Fruit fly (Drosophila melanogaster) whole organism, embryonic: ENCODE data around the gene Sptz.

Source experiments
- Bgb ChIP-seq: fragments of 200-800 bp; sonication (Bioruptor generic); IDR thresholded peaks from 2 replicates; pipeline ENCODE4 v1.3.6; 2022; ENCODE audit warnings: missing biosample characterization, missing genetic modification characterization; ENCODE audit not compliant: partially characterized antibody
- Bteb2 ChIP-seq: fragments of 200-800 bp; sonication (Bioruptor generic); optimal IDR thresholded peaks from 2 replicates; lab custom pipeline; 2016; ENCODE audit warnings: missing biosample characterization, missing genetic modification characterization
- CG14050 ChIP-seq: fragments of 200-800 bp; sonication (Bioruptor generic); IDR thresholded peaks from 3 replicates; pipeline ENCODE4 v1.3.6; 2022; ENCODE audit warnings: missing biosample characterization, missing genetic modification characterization
- CG17829 ChIP-seq: fragments of 200-800 bp; optimal IDR thresholded peaks from 2 replicates; lab custom pipeline; 2019; ENCODE audit warnings: missing biosample characterization, mild to moderate bottlenecking, missing genetic modification characterization, moderate library complexity
- CG18599 ChIP-seq: fragments of 200-800 bp; sonication (Bioruptor generic); optimal IDR thresholded peaks from 3 replicates; lab custom pipeline; 2017; ENCODE audit warnings: missing biosample characterization, missing genetic modification characterization, mild to moderate bottlenecking, moderate library complexity, missing genetic modification reagents
- CG18619 ChIP-seq: fragments of 200-800 bp; sonication (Bioruptor generic); optimal IDR thresholded peaks from 3 replicates; lab custom pipeline; 2017; ENCODE audit warnings: missing biosample characterization, mild to moderate bottlenecking, missing genetic modification characterization
- CG2202 ChIP-seq: fragments of 200-800 bp; sonication (Bioruptor generic); optimal IDR thresholded peaks from 2 replicates; lab custom pipeline; 2018; ENCODE audit warnings: missing biosample characterization, mild to moderate bottlenecking, missing genetic modification characterization
- CG33557 ChIP-seq: fragments of 200-800 bp; sonication (Bioruptor generic); optimal IDR thresholded peaks from 2 replicates; lab custom pipeline; 2019; ENCODE audit warnings: missing biosample characterization, mild to moderate bottlenecking, missing genetic modification characterization, moderate library complexity
- CG34376 ChIP-seq: fragments of 200-800 bp; sonication (Bioruptor generic); optimal IDR thresholded peaks from 2 replicates; lab custom pipeline; 2018; ENCODE audit warnings: missing biosample characterization, mild to moderate bottlenecking, missing genetic modification characterization
- CG3847 ChIP-seq: fragments of 200-800 bp; sonication (Bioruptor generic); IDR thresholded peaks from 2 replicates; pipeline ENCODE4 v1.3.6; 2022; ENCODE audit warnings: missing biosample characterization, missing genetic modification characterization
- CG4424 ChIP-seq: fragments of 200-800 bp; sonication (Bioruptor generic); optimal IDR thresholded peaks from 3 replicates; lab custom pipeline; 2016; ENCODE audit warnings: missing biosample characterization, missing genetic modification characterization
- CG4854 ChIP-seq: fragments of 200-800 bp; sonication (Bioruptor generic); optimal IDR thresholded peaks from 2 replicates; lab custom pipeline; 2016; ENCODE audit warnings: missing biosample characterization, missing genetic modification characterization, inconsistent platforms
- CG6765 ChIP-seq: fragments of 200-800 bp; sonication (Bioruptor generic); optimal IDR thresholded peaks from 3 replicates; lab custom pipeline; 2017; ENCODE audit warnings: missing biosample characterization, mild to moderate bottlenecking, missing genetic modification characterization
- CG6791 ChIP-seq: fragments of 200-800 bp; sonication (Bioruptor generic); IDR thresholded peaks from 3 replicates; pipeline ENCODE4 v1.3.6; 2022; ENCODE audit warnings: missing biosample characterization, missing genetic modification characterization; ENCODE audit not compliant: partially characterized antibody
- CG7271 ChIP-seq: fragments of 200-800 bp; sonication (Bioruptor generic); optimal IDR thresholded peaks from 2 replicates; lab custom pipeline; 2018; ENCODE audit warnings: missing biosample characterization, mild to moderate bottlenecking, missing genetic modification characterization, moderate library complexity
- CG7556 ChIP-seq: fragments of 200-800 bp; sonication (Bioruptor generic); optimal IDR thresholded peaks from 2 replicates; lab custom pipeline; 2017; ENCODE audit warnings: missing biosample characterization, mild to moderate bottlenecking, missing genetic modification characterization
- CG9932 ChIP-seq: fragments of 200-800 bp; sonication (Bioruptor generic); IDR thresholded peaks from 2 replicates; pipeline ENCODE4 v1.3.6; 2022; ENCODE audit warnings: missing biosample characterization, missing genetic modification characterization
- Dad ChIP-seq: fragments of 200-800 bp; sonication (Bioruptor generic); optimal IDR thresholded peaks from 3 replicates; lab custom pipeline; 2016; ENCODE audit warnings: missing biosample characterization, missing genetic modification characterization
- HHEX ChIP-seq: fragments of 200-800 bp; sonication (Bioruptor generic); optimal IDR thresholded peaks from 3 replicates; lab custom pipeline; 2017; ENCODE audit warnings: missing biosample characterization, mild to moderate bottlenecking, missing genetic modification characterization, missing genetic modification reagents
- Hmx ChIP-seq: fragments of 200-800 bp; sonication (Bioruptor generic); optimal IDR thresholded peaks from 2 replicates; lab custom pipeline; 2016; ENCODE audit warnings: missing biosample characterization, missing genetic modification characterization
- Hr51 ChIP-seq, 2 experiments: fragments of 200-800 bp; sonication (Bioruptor generic); optimal IDR thresholded peaks; 2 replicates in 1 of 2; 3 replicates in 1 of 2; lab custom pipeline; 2016 to 2018; ENCODE audit warnings: missing biosample characterization in 2 of 2, missing genetic modification characterization in 2 of 2, mild to moderate bottlenecking in 1 of 2, moderate library complexity in 1 of 2
- Lpt ChIP-seq: fragments of >200 bp; optimal IDR thresholded peaks from 2 replicates; lab custom pipeline; 2018; ENCODE audit warnings: missing biosample characterization, missing genetic modification characterization
- Rfx ChIP-seq: fragments of 200-800 bp; sonication (Bioruptor generic); IDR thresholded peaks from 2 replicates; pipeline ENCODE4 v1.3.6; 2022; ENCODE audit warnings: missing biosample characterization, missing genetic modification characterization
- Spps ChIP-seq: fragments of 200-800 bp; sonication (Bioruptor generic); optimal IDR thresholded peaks from 2 replicates; lab custom pipeline; 2018; ENCODE audit warnings: missing biosample characterization, mild to moderate bottlenecking, missing genetic modification characterization
- Ssrp ChIP-seq: fragments of 200-800 bp; sonication (Bioruptor generic); optimal IDR thresholded peaks from 2 replicates; lab custom pipeline; 2018; ENCODE audit warnings: missing biosample characterization, mild to moderate bottlenecking, missing genetic modification characterization, moderate library complexity
- Xbp1 ChIP-seq: fragments of 200-800 bp; sonication (Bioruptor generic); optimal IDR thresholded peaks from 3 replicates; lab custom pipeline; 2016; ENCODE audit warnings: missing biosample characterization, mild to moderate bottlenecking, missing genetic modification characterization
- al ChIP-seq: fragments of 200-800 bp; sonication (Bioruptor generic); IDR thresholded peaks from 2 replicates; pipeline ENCODE4 v1.3.6; 2022; ENCODE audit warnings: missing biosample characterization, missing genetic modification characterization
- amos ChIP-seq: fragments of 200-800 bp; sonication (Bioruptor generic); IDR thresholded peaks from 2 replicates; pipeline ENCODE4 v1.3.6; 2022; ENCODE audit warnings: missing biosample characterization, missing genetic modification characterization; ENCODE audit not compliant: partially characterized antibody
- ase ChIP-seq: fragments of 200-800 bp; sonication (Bioruptor generic); IDR thresholded peaks from 3 replicates; pipeline ENCODE4 v1.3.6; 2022; ENCODE audit warnings: missing biosample characterization, missing genetic modification characterization
- bab2 ChIP-seq: fragments of 200-800 bp; sonication (Bioruptor generic); optimal IDR thresholded peaks from 2 replicates; lab custom pipeline; 2016; ENCODE audit warnings: missing biosample characterization, missing genetic modification characterization
- bowl ChIP-seq: fragments of 200-800 bp; sonication (Bioruptor generic); IDR thresholded peaks from 2 replicates; pipeline ENCODE4 v1.3.6; 2022; ENCODE audit warnings: missing biosample characterization, missing genetic modification characterization
- bsh ChIP-seq, 2 experiments: fragments of 200-800 bp; sonication (Bioruptor generic); optimal IDR thresholded peaks; 2 replicates each; lab custom pipeline; 2017 to 2018; ENCODE audit warnings: mild to moderate bottlenecking in 2 of 2, missing biosample characterization in 2 of 2, missing genetic modification characterization in 2 of 2, moderate library complexity in 1 of 2
- emc ChIP-seq: fragments of 200-800 bp; sonication (Bioruptor generic); optimal IDR thresholded peaks from 2 replicates; lab custom pipeline; 2016; ENCODE audit warnings: missing biosample characterization, missing genetic modification characterization
- fd3F ChIP-seq: fragments of 200-800 bp; sonication (Bioruptor generic); optimal IDR thresholded peaks from 2 replicates; lab custom pipeline; 2018; ENCODE audit warnings: missing biosample characterization, mild to moderate bottlenecking, missing genetic modification characterization, moderate library complexity
- lbe ChIP-seq: fragments of 200-800 bp; sonication (Bioruptor generic); optimal IDR thresholded peaks from 2 replicates; lab custom pipeline; 2016; ENCODE audit warnings: missing biosample characterization, mild to moderate bottlenecking, missing genetic modification characterization
- mam ChIP-seq: fragments of 200-800 bp; sonication (Bioruptor generic); optimal IDR thresholded peaks from 3 replicates; lab custom pipeline; 2016; ENCODE audit warnings: missing biosample characterization, missing genetic modification characterization
- mirr ChIP-seq: fragments of 200-800 bp; sonication (Bioruptor generic); optimal IDR thresholded peaks from 3 replicates; lab custom pipeline; 2018; ENCODE audit warnings: missing biosample characterization, mild to moderate bottlenecking, missing genetic modification characterization
- pan ChIP-seq, 4 experiments: fragments of >200 bp in 3 of 4; fragments of 200-800 bp in 1 of 4; sonication (Bioruptor generic) in 1 of 4; optimal IDR thresholded peaks in 3 of 4; IDR thresholded peaks in 1 of 4; 2 replicates each; pipeline versions ENCODE4 v1.3.6 to Lab custom; 2017 to 2022; ENCODE audit warnings: missing biosample characterization in 2 of 4, missing genetic modification characterization in 2 of 4, mixed read lengths in 1 of 4
- pb ChIP-seq: fragments of 200-800 bp; sonication (Bioruptor generic); optimal IDR thresholded peaks from 3 replicates; lab custom pipeline; 2016; ENCODE audit warnings: missing biosample characterization, missing genetic modification characterization
- phol ChIP-seq: fragments of 200-800 bp; sonication (Bioruptor generic); optimal IDR thresholded peaks from 3 replicates; lab custom pipeline; 2018; ENCODE audit warnings: missing biosample characterization, mild to moderate bottlenecking, missing genetic modification characterization, moderate library complexity
- repo ChIP-seq: fragments of 200-800 bp; sonication (Bioruptor generic); optimal IDR thresholded peaks from 2 replicates; lab custom pipeline; 2016; ENCODE audit warnings: missing biosample characterization, missing genetic modification characterization
- salm ChIP-seq: fragments of 200-800 bp; sonication (Bioruptor generic); optimal IDR thresholded peaks from 2 replicates; lab custom pipeline; 2018; ENCODE audit warnings: missing biosample characterization, mild to moderate bottlenecking, missing genetic modification characterization
- sc ChIP-seq, 3 experiments: fragments of >200 bp in 2 of 3; fragments of 200-800 bp in 1 of 3; sonication (Bioruptor generic) in 1 of 3; optimal IDR thresholded peaks; 2 replicates in 2 of 3; 3 replicates in 1 of 3; lab custom pipeline; 2017; ENCODE audit warnings: mild to moderate bottlenecking in 1 of 3, missing biosample characterization in 1 of 3, missing genetic modification characterization in 1 of 3, missing genetic modification reagents in 1 of 3
- sr ChIP-seq: fragments of 200-800 bp; sonication (Bioruptor generic); IDR thresholded peaks from 3 replicates; pipeline ENCODE4 v1.3.6; 2022; ENCODE audit warnings: missing biosample characterization, missing genetic modification characterization
- stwl ChIP-seq: fragments of 200-800 bp; sonication (Bioruptor generic); optimal IDR thresholded peaks from 3 replicates; lab custom pipeline; 2018; ENCODE audit warnings: missing biosample characterization, mild to moderate bottlenecking, missing genetic modification characterization, moderate library complexity
- toy ChIP-seq: fragments of 200-800 bp; sonication (Bioruptor generic); IDR thresholded peaks from 2 replicates; pipeline ENCODE4 v1.3.6; 2022; ENCODE audit warnings: missing biosample characterization, missing genetic modification characterization
- trh ChIP-seq: fragments of 200-800 bp; sonication (Bioruptor generic); optimal IDR thresholded peaks from 2 replicates; lab custom pipeline; 2016; ENCODE audit warnings: missing biosample characterization, missing genetic modification characterization
- unpg ChIP-seq: fragments of 200-800 bp; sonication (Bioruptor generic); optimal IDR thresholded peaks from 3 replicates; lab custom pipeline; 2018; ENCODE audit warnings: missing biosample characterization, mild to moderate bottlenecking, missing genetic modification characterization, moderate library complexity
- usp ChIP-seq: fragments of >200 bp; optimal IDR thresholded peaks from 2 replicates; lab custom pipeline; 2017; ENCODE audit warnings: missing biosample characterization, missing genetic modification characterization
- vfl ChIP-seq: fragments of 200-800 bp; sonication (Bioruptor generic); optimal IDR thresholded peaks from 2 replicates; lab custom pipeline; 2016; ENCODE audit warnings: missing biosample characterization, missing genetic modification characterization

The Sptz gene

dm6 chr3R:11435537-11436234, 13.8 kb downstream of the Sptz start, which contains the start of the genes Exd2 and CG5281 (continued):
- TF ChIP-seq repo (GFP tag; lab: Kevin White, UChicago): peak; percentile 35
- peak; percentile 41 for TF ChIP-seq vfl (GFP tag; lab: Kevin White, UChicago)
- peak; percentile 76 for TF ChIP-seq phol (tag; lab: Kevin White, UChicago)
- no peak for TF ChIP-seq CG18599
- TF ChIP-seq CG4854: peak; percentile 22
- peak; percentile 43 for TF ChIP-seq CG4424 (GFP tag; lab: Kevin White, UChicago)
- TF ChIP-seq mirr: peak; percentile 7
- TF ChIP-seq Bgb (GFP tag; lab: Robert Waterston, UW): 0 out of 2 replicates have a peak, but pooled peaks have one; percentile 9
- TF ChIP-seq Ssrp (tag; lab: Kevin White, UChicago): peak; percentile 32
- peak; percentile 77 for TF ChIP-seq stwl
- no peak for TF ChIP-seq usp
- peak; percentile 44 for TF ChIP-seq CG17829
- no peak for TF ChIP-seq sr (GFP tag; lab: Robert Waterston, UW)
- no peak for TF ChIP-seq toy (GFP tag; lab: Robert Waterston, UW)
- peak; percentile 24 for TF ChIP-seq fd3F (GFP tag; lab: Kevin White, UChicago)
- TF ChIP-seq CG3847: peak; percentile 72
- TF ChIP-seq CG33557 (GFP tag; lab: Kevin White, UChicago): peak; percentile 66
- TF ChIP-seq HHEX (GFP tag; lab: Kevin White, UChicago): peak; percentile 45
- no peak for TF ChIP-seq bowl (GFP tag; lab: Robert Waterston, UW)
- TF ChIP-seq Hr51 (GFP tag; optimal IDR thresholded peaks at IDR 0.05; lab: Kevin White, UChicago): peak; percentile 62 to 67
- peak; percentile 18 for TF ChIP-seq Spps (tag; lab: Kevin White, UChicago)
- TF ChIP-seq CG14050: 0 out of 3 replicates have a peak, but pooled peaks have one; percentile 23
- TF ChIP-seq CG9932 (GFP tag; lab: Robert Waterston, UW): peak; percentile 56
- peak in 1 of 2 experiments; percentile 52 for TF ChIP-seq bsh (GFP tag; optimal IDR thresholded peaks at IDR 0.05; lab: Kevin White, UChicago)
- TF ChIP-seq CG2202 (tag; lab: Kevin White, UChicago): peak; percentile 19
- no peak for TF ChIP-seq pan (optimal IDR thresholded peaks at IDR 0.05; lab: Kevin White, UChicago)
- no peak for TF ChIP-seq pan (GFP tag; optimal IDR thresholded peaks at IDR 0.05 in 1 of 2, IDR thresholded peaks at IDR 0.05 in 1 of 2)
- TF ChIP-seq Bteb2 (GFP tag; lab: Kevin White, UChicago): peak; percentile 46
- TF ChIP-seq CG7271: peak; percentile 7
- peak; percentile 44 for TF ChIP-seq mam
- TF ChIP-seq CG7556 (GFP tag; lab: Kevin White, UChicago): peak; percentile 43
- TF ChIP-seq CG18619 (GFP tag; lab: Kevin White, UChicago): peak; percentile 30
- TF ChIP-seq Dad: peak; percentile 47
- TF ChIP-seq emc: no peak
- TF ChIP-seq amos (GFP tag; lab: Robert Waterston, UW): peak; percentile 34; the same call in 1 of the 2 replicates
- TF ChIP-seq pb (GFP tag; lab: Kevin White, UChicago): no peak

DNA sequence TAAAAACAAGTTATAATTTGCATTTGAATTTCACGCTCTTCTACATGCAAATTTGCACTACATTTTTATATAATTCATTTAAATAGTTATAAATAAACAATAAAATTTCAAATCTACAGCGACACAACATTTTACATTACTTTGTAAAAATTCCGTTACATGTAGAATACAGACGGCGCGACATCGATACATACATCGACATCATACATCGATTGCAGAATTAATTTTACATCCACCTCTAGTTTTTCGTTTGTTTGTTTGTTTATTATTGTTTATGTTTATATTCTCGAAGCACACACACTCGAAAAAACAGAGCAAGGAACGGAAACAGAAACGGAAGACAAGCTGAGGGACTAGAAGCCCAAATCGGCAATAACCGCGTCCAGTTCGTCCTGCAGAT, 15.6 kb downstream of the Sptz start, which contains the start of gene CG17230:
CG17230 (plus strand) TSS at position 258 of the 400 bp plus-strand sequence.
- TF ChIP-seq CG6765 (GFP tag; lab: Kevin White, UChicago): no peak
- TF ChIP-seq CG34376 (GFP tag; lab: Kevin White, UChicago): no peak
- TF ChIP-seq trh (GFP tag; lab: Kevin White, UChicago): no peak
- TF ChIP-seq al (GFP tag; lab: Robert Waterston, UW): no peak
- no peak for TF ChIP-seq salm (tag; lab: Kevin White, UChicago)
- TF ChIP-seq Xbp1 (GFP tag; lab: Kevin White, UChicago): no peak
- no peak for TF ChIP-seq bab2 (GFP tag; lab: Kevin White, UChicago)
- TF ChIP-seq Hmx (GFP tag; lab: Kevin White, UChicago): no peak
- TF ChIP-seq ase (GFP tag; lab: Robert Waterston, UW): no peak
- no peak for TF ChIP-seq Lpt (GFP tag; lab: Kevin White, UChicago)
- TF ChIP-seq sc (optimal IDR thresholded peaks at IDR 0.05; lab: Kevin White, UChicago): no peak
- TF ChIP-seq sc (GFP tag; optimal IDR thresholded peaks at IDR 0.05; lab: Kevin White, UChicago): no peak
- no peak for TF ChIP-seq unpg (GFP tag; lab: Kevin White, UChicago)
- no peak for TF ChIP-seq lbe (GFP tag; lab: Kevin White, UChicago)
- TF ChIP-seq usp: no peak
- peak; percentile 81 for TF ChIP-seq CG6791 (GFP tag; lab: Robert Waterston, UW)
- TF ChIP-seq Rfx (GFP tag; lab: Robert Waterston, UW): no peak
